Worm (Caenorhabditis elegans) whole organism, late embryonic: ENCODE measurements around the gene col-68.

Experiments used
- C08G9.2 ChIP-seq: sonication (generic microtip); optimal IDR thresholded peaks from 2 replicates; lab custom pipeline; 2016; ENCODE audit warnings: mild to moderate bottlenecking, missing genetic modification characterization, moderate library complexity, missing compliant biosample characterization
- K02D7.2 ChIP-seq: sonication (generic microtip); optimal IDR thresholded peaks from 2 replicates; lab custom pipeline; 2017; ENCODE audit warnings: mild to moderate bottlenecking, missing genetic modification characterization, missing compliant biosample characterization
- K09A11.1 ChIP-seq: sonication (generic microtip); optimal IDR thresholded peaks from 2 replicates; lab custom pipeline; 2017; ENCODE audit warnings: antibody characterized with exemption, mild to moderate bottlenecking, missing genetic modification characterization, missing compliant biosample characterization; ENCODE audit not compliant: insufficient read depth
- ahr-1 ChIP-seq: sonication (generic microtip); optimal IDR thresholded peaks from 2 replicates; lab custom pipeline; 2016; ENCODE audit warnings: missing genetic modification characterization, missing compliant biosample characterization
- ceh-19 ChIP-seq: fragments of 200-800 bp; sonication (Bioruptor generic); optimal IDR thresholded peaks from 2 replicates; lab custom pipeline; 2018; ENCODE audit warnings: mild to moderate bottlenecking, missing genetic modification characterization, missing compliant biosample characterization
- ceh-24 ChIP-seq: sonication (generic microtip); optimal IDR thresholded peaks from 2 replicates; lab custom pipeline; 2016; ENCODE audit warnings: mild to moderate bottlenecking, missing genetic modification characterization, missing compliant biosample characterization
- ceh-31 ChIP-seq: sonication (generic microtip); optimal IDR thresholded peaks from 2 replicates; lab custom pipeline; 2016; ENCODE audit warnings: missing genetic modification characterization, missing compliant biosample characterization
- ceh-34 ChIP-seq: sonication (generic microtip); optimal IDR thresholded peaks from 2 replicates; lab custom pipeline; 2016; ENCODE audit warnings: mild to moderate bottlenecking, missing genetic modification characterization, missing compliant biosample characterization
- ceh-45 ChIP-seq: fragments of 200-800 bp; sonication (Bioruptor generic); IDR thresholded peaks from 2 replicates; pipeline ENCODE4 v1.3.6; 2022; ENCODE audit warnings: missing genetic modification reagents, missing genetic modification characterization, missing compliant biosample characterization
- ceh-48 ChIP-seq: sonication (generic microtip); optimal IDR thresholded peaks from 2 replicates; lab custom pipeline; 2016; ENCODE audit warnings: missing genetic modification characterization, inconsistent platforms, missing compliant biosample characterization
- ceh-9 ChIP-seq: sonication (generic microtip); optimal IDR thresholded peaks from 2 replicates; lab custom pipeline; 2016; ENCODE audit warnings: mild to moderate bottlenecking, missing genetic modification characterization, inconsistent platforms, missing compliant biosample characterization
- che-1 ChIP-seq: sonication (generic microtip); optimal IDR thresholded peaks from 2 replicates; lab custom pipeline; 2016; ENCODE audit warnings: mild to moderate bottlenecking, missing genetic modification characterization, missing compliant biosample characterization
- dmd-4 ChIP-seq: sonication (generic microtip); optimal IDR thresholded peaks from 2 replicates; lab custom pipeline; 2016; ENCODE audit warnings: borderline replicate concordance, missing genetic modification characterization, missing compliant biosample characterization
- dve-1 ChIP-seq: sonication (generic microtip); optimal IDR thresholded peaks from 2 replicates; lab custom pipeline; 2017; ENCODE audit warnings: antibody characterized with exemption, mild to moderate bottlenecking, missing genetic modification characterization, missing compliant biosample characterization
- elt-2 ChIP-seq: sonication (generic microtip); optimal IDR thresholded peaks from 2 replicates; lab custom pipeline; 2016; ENCODE audit warnings: missing genetic modification reagents, missing genetic modification characterization, missing compliant biosample characterization
- eyg-1 ChIP-seq: sonication (generic microtip); optimal IDR thresholded peaks from 2 replicates; lab custom pipeline; 2016; ENCODE audit warnings: missing genotype, missing genetic modification characterization, missing compliant biosample characterization
- fax-1 ChIP-seq: sonication (generic microtip); optimal IDR thresholded peaks from 2 replicates; lab custom pipeline; 2016; ENCODE audit warnings: missing genotype, missing genetic modification characterization, missing compliant biosample characterization
- fkh-10 ChIP-seq: fragments of 150-350 bp; optimal IDR thresholded peaks from 2 replicates; lab custom pipeline; 2014; ENCODE audit warnings: missing biosample characterization, missing genetic modification reagents, missing genetic modification characterization
- fkh-6 ChIP-seq: sonication (generic microtip); optimal IDR thresholded peaks from 2 replicates; lab custom pipeline; 2016; ENCODE audit warnings: missing genetic modification characterization, missing compliant biosample characterization
- gmeb-2 ChIP-seq: sonication (generic microtip); optimal IDR thresholded peaks from 2 replicates; lab custom pipeline; 2016; ENCODE audit warnings: missing genetic modification characterization, inconsistent platforms, missing compliant biosample characterization
- hlh-15 ChIP-seq: sonication (generic microtip); optimal IDR thresholded peaks from 2 replicates; lab custom pipeline; 2016; ENCODE audit warnings: missing genetic modification characterization, missing compliant biosample characterization
- hlh-8 ChIP-seq: sonication (generic microtip); optimal IDR thresholded peaks from 2 replicates; lab custom pipeline; 2016; ENCODE audit warnings: missing genotype, missing genetic modification characterization, missing compliant biosample characterization
- lin-11 ChIP-seq: fragments of 200-800 bp; sonication (Bioruptor generic); optimal IDR thresholded peaks from 2 replicates; lab custom pipeline; 2018; ENCODE audit warnings: mild to moderate bottlenecking, missing genetic modification characterization, missing compliant biosample characterization
- mec-3 ChIP-seq: sonication (generic microtip); optimal IDR thresholded peaks from 2 replicates; lab custom pipeline; 2016; ENCODE audit warnings: borderline replicate concordance, missing genetic modification characterization, missing compliant biosample characterization
- nfya-1 ChIP-seq: sonication (generic microtip); optimal IDR thresholded peaks from 2 replicates; lab custom pipeline; 2017; ENCODE audit warnings: missing genetic modification characterization, mild to moderate bottlenecking, missing compliant biosample characterization, antibody characterized with exemption, moderate library complexity
- nhr-11 ChIP-seq: fragments of 150-350 bp; optimal IDR thresholded peaks from 2 replicates; lab custom pipeline; 2014; ENCODE audit warnings: missing biosample characterization, missing genetic modification characterization
- nhr-232 ChIP-seq: sonication (generic microtip); optimal IDR thresholded peaks from 2 replicates; lab custom pipeline; 2016; ENCODE audit warnings: missing genetic modification characterization, missing compliant biosample characterization
- odd-2 ChIP-seq: sonication (generic microtip); optimal IDR thresholded peaks from 2 replicates; lab custom pipeline; 2017; ENCODE audit warnings: antibody characterized with exemption, mild to moderate bottlenecking, missing genetic modification characterization, missing compliant biosample characterization
- pax-1 ChIP-seq: fragments of 150-350 bp; optimal IDR thresholded peaks from 2 replicates; lab custom pipeline; 2014; ENCODE audit warnings: missing biosample characterization, missing genetic modification characterization
- pros-1 ChIP-seq: fragments of 150-350 bp; optimal IDR thresholded peaks from 2 replicates; lab custom pipeline; 2014; ENCODE audit warnings: missing biosample characterization, missing genetic modification reagents, missing genetic modification characterization
- rnt-1 ChIP-seq: sonication (generic microtip); optimal IDR thresholded peaks from 2 replicates; lab custom pipeline; 2016; ENCODE audit warnings: missing genetic modification characterization, missing compliant biosample characterization
- sdc-2 ChIP-seq: sonication (generic microtip); optimal IDR thresholded peaks from 2 replicates; lab custom pipeline; 2016; ENCODE audit warnings: missing genotype, missing genetic modification characterization, missing compliant biosample characterization
- ttx-3 ChIP-seq: sonication (generic microtip); optimal IDR thresholded peaks from 2 replicates; lab custom pipeline; 2016; ENCODE audit warnings: missing genetic modification reagents, missing genetic modification characterization, missing compliant biosample characterization
- unc-3 ChIP-seq, 2 experiments: fragments of 200-800 bp in 1 of 2; sonication (Bioruptor generic) in 1 of 2; sonication (generic microtip) in 1 of 2; conservative IDR thresholded peaks in 1 of 2; optimal IDR thresholded peaks in 1 of 2; 2 replicates each; pipeline versions ENCODE4 v1.3.6 to Lab custom; 2016 to 2022; ENCODE audit warnings: missing compliant biosample characterization in 2 of 2, missing genetic modification characterization in 2 of 2, missing genetic modification reagents in 1 of 2
- unc-42 ChIP-seq: sonication (generic microtip); optimal IDR thresholded peaks from 2 replicates; lab custom pipeline; 2016; ENCODE audit warnings: missing genotype, missing genetic modification characterization, missing compliant biosample characterization
- unc-55 ChIP-seq: sonication (generic microtip); optimal IDR thresholded peaks from 2 replicates; lab custom pipeline; 2017; ENCODE audit warnings: missing biosample characterization, missing genetic modification reagents, missing genetic modification characterization
- unc-86 ChIP-seq: sonication (generic microtip); optimal IDR thresholded peaks from 2 replicates; lab custom pipeline; 2016; ENCODE audit warnings: missing genetic modification characterization, missing compliant biosample characterization
- zip-5 ChIP-seq: sonication (generic microtip); optimal IDR thresholded peaks from 2 replicates; lab custom pipeline; 2016; ENCODE audit warnings: missing genetic modification characterization, missing compliant biosample characterization

The col-68 gene

DNA sequence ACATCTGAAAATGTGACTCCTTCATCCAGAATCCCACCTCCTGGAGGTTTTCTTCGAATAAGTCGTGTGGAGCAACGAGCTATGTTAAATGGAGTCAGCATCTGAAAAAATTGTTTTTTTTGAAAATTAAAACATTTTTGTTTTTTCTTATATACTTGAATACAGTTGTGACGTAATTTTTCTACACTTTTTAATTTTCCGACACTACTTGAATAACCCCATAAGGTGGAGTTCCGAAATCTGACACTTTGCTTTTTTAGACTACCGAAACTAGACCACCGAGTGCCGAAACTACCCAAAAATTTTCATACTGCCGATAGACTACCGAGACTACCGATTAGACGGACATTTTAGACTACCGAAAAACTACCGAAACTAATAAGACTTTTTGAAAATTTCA is 12.9 kb upstream of the col-68 start, which contains the start of gene mcat-1:
mcat-1 (minus strand) TSS at position 101 of the 400 bp plus-strand sequence.
- TF ChIP-seq ceh-31 (tag; lab: Kevin White, UChicago) (no peak), unc-86 (tag; lab: Kevin White, UChicago) (no peak), ceh-9 (tag; lab: Kevin White, UChicago) (no peak), odd-2 (tag; lab: Kevin White, UChicago) (no peak), C08G9.2 (tag; lab: Kevin White, UChicago) (no peak), ceh-34 (no peak), unc-55 (GFP tag; lab: Kevin White, UChicago) (no peak), nhr-11 (tag; lab: Kevin White, UChicago) (no peak), pros-1 (tag; lab: Kevin White, UChicago) (no peak), eyg-1 (no peak), gmeb-2 (tag; lab: Kevin White, UChicago) (no peak), nfya-1 (tag; lab: Kevin White, UChicago) (no peak), ahr-1 (no peak), ttx-3 (tag; lab: Kevin White, UChicago) (no peak), nhr-232 (tag; lab: Kevin White, UChicago) (no peak), che-1 (tag; lab: Kevin White, UChicago) (no peak), mec-3 (tag; lab: Kevin White, UChicago) (no peak)

DNA sequence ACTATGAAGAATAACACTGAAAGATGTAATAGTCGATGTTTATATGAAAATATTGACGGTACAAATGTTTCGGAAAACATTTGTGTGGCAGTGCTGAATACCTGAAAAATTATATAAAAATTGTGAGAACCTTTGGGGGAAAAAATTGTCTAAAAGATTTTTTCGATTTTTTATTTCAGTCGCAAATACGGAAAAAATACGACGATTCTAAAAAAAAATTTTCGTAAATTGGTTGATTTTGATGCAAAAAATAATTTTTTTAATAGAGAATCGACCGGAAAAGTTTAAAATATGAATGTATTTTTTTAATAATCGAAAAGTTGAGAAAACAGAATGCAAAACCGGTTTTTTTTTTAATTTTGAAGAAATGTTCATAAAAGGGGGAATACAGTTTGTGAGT is 9.2 kb upstream of the col-68 start, which contains the start of gene C50D2.7:
C50D2.7 (minus strand) TSS at position 101 of the 400 bp plus-strand sequence.
- TF ChIP-seq hlh-15: no peak
- no peak for TF ChIP-seq eyg-1
- no peak for TF ChIP-seq lin-11 (tag; lab: Kevin White, UChicago)
- no peak for TF ChIP-seq pax-1
- no peak for TF ChIP-seq gmeb-2 (tag; lab: Kevin White, UChicago)
- no peak for TF ChIP-seq K02D7.2 (tag; lab: Kevin White, UChicago)
- no peak for TF ChIP-seq fkh-10 (GFP tag; lab: Kevin White, UChicago)
- TF ChIP-seq ceh-45: no peak
- no peak for TF ChIP-seq hlh-8 (tag; lab: Kevin White, UChicago)
- no peak for TF ChIP-seq ttx-3 (tag; lab: Kevin White, UChicago)
- TF ChIP-seq che-1 (tag; lab: Kevin White, UChicago): no peak
- no peak for TF ChIP-seq fax-1 (tag; lab: Kevin White, UChicago)
- no peak for TF ChIP-seq zip-5 (tag; lab: Kevin White, UChicago)
- no peak for TF ChIP-seq ceh-9 (tag; lab: Kevin White, UChicago)
- TF ChIP-seq sdc-2: no peak
- no peak for TF ChIP-seq unc-55 (GFP tag; lab: Kevin White, UChicago)

DNA sequence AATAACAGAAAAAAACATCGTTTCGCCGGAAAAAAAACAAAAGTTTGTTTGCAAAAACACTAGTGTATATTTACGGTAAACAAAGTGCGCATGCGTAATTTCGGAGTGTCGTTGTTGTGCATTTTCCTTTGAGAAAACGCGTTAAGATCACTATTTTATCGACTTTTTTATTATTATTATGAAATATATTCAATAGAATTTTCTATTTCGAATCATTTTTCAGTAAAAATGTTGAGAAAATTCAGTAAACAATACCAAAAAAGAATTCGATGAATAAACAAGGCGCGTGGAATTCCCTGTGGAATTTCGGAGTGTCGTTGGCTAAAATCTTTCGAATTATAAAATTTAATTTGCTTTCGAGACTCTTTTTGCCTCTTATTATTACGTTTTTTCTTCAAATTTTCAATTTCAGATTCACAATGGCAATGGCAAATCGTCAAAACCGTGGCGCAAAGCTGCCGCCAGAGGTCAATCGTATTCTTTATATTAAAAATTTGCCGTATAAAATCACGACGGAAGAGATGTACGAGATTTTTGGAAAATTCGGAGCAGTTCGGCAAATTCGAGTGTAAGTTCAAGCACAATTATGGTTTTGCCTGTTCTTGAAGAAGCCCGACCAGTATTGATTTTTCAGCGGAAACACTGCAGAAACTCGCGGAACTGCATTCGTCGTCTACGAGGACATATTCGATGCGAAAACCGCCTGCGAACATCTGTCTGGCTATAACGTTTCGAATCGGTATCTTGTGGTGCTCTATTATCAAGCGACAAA is 6.2 kb upstream of the col-68 start, which contains the start of the genes luc-7L3 and sftb-6:
luc-7L3 (minus strand) TSS at position 36 of the 772 bp plus-strand sequence.
sftb-6 (plus strand) TSS at position 413 of the 772 bp plus-strand sequence.
- TF ChIP-seq dve-1: no peak
- TF ChIP-seq K09A11.1 (tag; lab: Kevin White, UChicago): no peak
- TF ChIP-seq fax-1 (tag; lab: Kevin White, UChicago): no peak
- TF ChIP-seq dmd-4 (tag; lab: Kevin White, UChicago): no peak
- TF ChIP-seq unc-42 (tag; lab: Kevin White, UChicago): peak; percentile 30
- TF ChIP-seq unc-3 (GFP tag; conservative IDR thresholded peaks at IDR 0.05; lab: Robert Waterston, UW): no peak
- TF ChIP-seq unc-3 (tag; optimal IDR thresholded peaks at IDR 0.05; lab: Kevin White, UChicago): peak; percentile 76
- no peak for TF ChIP-seq ceh-24 (tag; lab: Kevin White, UChicago)
- TF ChIP-seq fkh-6 (tag; lab: Kevin White, UChicago): no peak
- no peak for TF ChIP-seq lin-11 (tag; lab: Kevin White, UChicago)
- no peak for TF ChIP-seq ahr-1
- TF ChIP-seq ceh-48 (tag; lab: Kevin White, UChicago): no peak
- no peak for TF ChIP-seq rnt-1 (tag; lab: Kevin White, UChicago)
- TF ChIP-seq elt-2 (tag; lab: Kevin White, UChicago): peak; percentile 43
- peak; percentile 14 for TF ChIP-seq pax-1
- no peak for TF ChIP-seq odd-2 (tag; lab: Kevin White, UChicago)
- no peak for TF ChIP-seq ceh-19 (GFP tag; lab: Kevin White, UChicago)
- peak; percentile 12 for TF ChIP-seq unc-55 (GFP tag; lab: Kevin White, UChicago)
- no peak for TF ChIP-seq ceh-45
